ENCODE assay signal across 6 worm cellular contexts in the genomic region with DNA sequence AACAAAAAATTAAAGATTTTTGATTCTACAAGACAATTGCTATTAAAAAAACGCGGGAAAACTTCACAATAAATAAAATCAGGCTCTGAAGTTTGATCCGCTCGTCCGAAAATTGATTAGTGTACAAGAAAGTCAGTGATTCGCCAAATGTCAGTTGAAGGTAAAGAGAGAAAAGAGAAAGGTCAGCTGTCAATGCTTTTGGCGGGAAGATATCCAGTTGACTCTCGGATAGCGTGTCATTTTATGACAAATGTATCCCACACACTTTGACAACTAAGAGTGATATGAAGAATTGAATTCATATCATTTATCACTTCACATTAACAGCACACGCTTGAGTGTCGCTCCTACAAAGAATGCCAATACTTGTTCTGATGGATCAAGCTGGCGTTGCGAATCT.
A peak's percentile ranks its signal among the peaks of the same experiment; 100 is the strongest.
TF ChIP-seq lines count a peak whose summit lies in the region.

No protein-coding gene starts in this region.

TF ChIP-seq in whole organism, L1 larva, 84 proteins besides CTCF, POLR2A, EP300 and RAD21 (continues in another document):
- TF ChIP-seq aha-1 (tag; optimal IDR thresholded peaks at IDR 0.05; lab: Kevin White, UChicago) (no peak), lsy-2 (tag; optimal IDR thresholded peaks at IDR 0.05; lab: Kevin White, UChicago) (peak in 1 of 2 experiments; percentile 15), ceh-63 (GFP tag; optimal IDR thresholded peaks at IDR 0.05; lab: Kevin White, UChicago) (no peak), swsn-7 (tag; optimal IDR thresholded peaks at IDR 0.05; lab: Kevin White, UChicago) (no peak), nhr-71 (tag; optimal IDR thresholded peaks at IDR 0.05; lab: Kevin White, UChicago) (peak; percentile 60), lin-35 (GFP tag; optimal IDR thresholded peaks at IDR 0.05; lab: Kevin White, UChicago) (peak in 1 of 2 experiments; percentile 4), egl-27 (tag; optimal IDR thresholded peaks at IDR 0.05; lab: Kevin White, UChicago) (no peak), nhr-84 (tag; optimal IDR thresholded peaks at IDR 0.05; lab: Kevin White, UChicago) (no peak), snu-23 (GFP tag; optimal IDR thresholded peaks at IDR 0.05; lab: Kevin White, UChicago) (peak; percentile 23), nhr-11 (tag; optimal IDR thresholded peaks at IDR 0.05; lab: Kevin White, UChicago) (no peak), zag-1 (tag; optimal IDR thresholded peaks at IDR 0.05; lab: Kevin White, UChicago) (no peak), ztf-4 (tag; optimal IDR thresholded peaks at IDR 0.05; lab: Kevin White, UChicago) (no peak), lin-14 (GFP tag; optimal IDR thresholded peaks at IDR 0.05; lab: Kevin White, UChicago) (peak; percentile 54), lin-13 (GFP tag; optimal IDR thresholded peaks at IDR 0.05; lab: Kevin White, UChicago) (no peak)

TF ChIP-seq in whole organism, L2 larva, 48 proteins besides CTCF, POLR2A, EP300 and RAD21:
- TF ChIP-seq nhr-77 (tag; optimal IDR thresholded peaks at IDR 0.05; lab: Kevin White, UChicago) = no peak
- peak in 1 of 2 experiments; percentile 21 for TF ChIP-seq lsy-2 (tag; optimal IDR thresholded peaks at IDR 0.05; lab: Kevin White, UChicago)
- no peak for TF ChIP-seq mab-5 (tag; optimal IDR thresholded peaks at IDR 0.05; lab: Kevin White, UChicago)
- TF ChIP-seq lin-13 (GFP tag; optimal IDR thresholded peaks at IDR 0.05; lab: Kevin White, UChicago) = no peak
- peak; percentile 18 for TF ChIP-seq sma-9 (GFP tag; optimal IDR thresholded peaks at IDR 0.05; lab: Kevin White, UChicago)
- TF ChIP-seq sma-9 (tag; optimal IDR thresholded peaks at IDR 0.05; lab: Kevin White, UChicago) = no peak
- TF ChIP-seq C34F6.9 (tag; optimal IDR thresholded peaks at IDR 0.05; lab: Kevin White, UChicago) = no peak
- TF ChIP-seq F13H6.1 (tag; optimal IDR thresholded peaks at IDR 0.05; lab: Kevin White, UChicago) = peak; percentile 48

TF ChIP-seq in whole organism, L3 larva, 47 proteins besides CTCF, POLR2A, EP300 and RAD21:
- TF ChIP-seq nfya-1 (tag; optimal IDR thresholded peaks at IDR 0.05; lab: Kevin White, UChicago; ENCODE audit: insufficient read depth) (peak; percentile 22), nhr-77 (tag; optimal IDR thresholded peaks at IDR 0.05; lab: Kevin White, UChicago) (no peak), lin-39 (tag; optimal IDR thresholded peaks at IDR 0.05; lab: Kevin White, UChicago) (peak; percentile 7), nhr-11 (tag; optimal IDR thresholded peaks at IDR 0.05; lab: Kevin White, UChicago) (no peak)

TF ChIP-seq in whole organism, L4 larva, 104 proteins besides CTCF, POLR2A, EP300 and RAD21:
- no peak for TF ChIP-seq madf-5 (GFP tag; IDR thresholded peaks at IDR 0.05; lab: Robert Waterston, UW)
- peak in 1 of 2 experiments; percentile 73 for TF ChIP-seq unc-62 (GFP tag; optimal IDR thresholded peaks at IDR 0.05 in 1 of 2; lab: Kevin White, UChicago)
- no peak for TF ChIP-seq unc-62 (tag; optimal IDR thresholded peaks at IDR 0.05; lab: Kevin White, UChicago)
- TF ChIP-seq madf-9 (GFP tag; conservative IDR thresholded peaks at IDR 0.05; lab: Robert Waterston, UW) = no peak
- no peak for TF ChIP-seq nhr-237 (tag; optimal IDR thresholded peaks at IDR 0.05; lab: Kevin White, UChicago)
- no peak for TF ChIP-seq fos-1 (tag; optimal IDR thresholded peaks at IDR 0.05; lab: Kevin White, UChicago)
- no peak for TF ChIP-seq lin-29 (GFP tag; IDR thresholded peaks at IDR 0.05; lab: Robert Waterston, UW)
- TF ChIP-seq gei-8 (GFP tag; optimal IDR thresholded peaks at IDR 0.05; lab: Kevin White, UChicago) = no peak
- TF ChIP-seq mes-2 (tag; optimal IDR thresholded peaks at IDR 0.05; lab: Kevin White, UChicago; ENCODE audit: poor library complexity, severe bottlenecking) = no peak
- TF ChIP-seq lin-38 (GFP tag; IDR thresholded peaks at IDR 0.05; lab: Robert Waterston, UW) = no peak
- TF ChIP-seq zfp-3 (GFP tag; conservative IDR thresholded peaks at IDR 0.05; lab: Robert Waterston, UW) = no peak
- peak; percentile 57 for TF ChIP-seq aha-1 (tag; lab: Kevin White, UChicago)
- no peak for TF ChIP-seq Y75B8A.6 (GFP tag; IDR thresholded peaks at IDR 0.05; lab: Robert Waterston, UW)
- TF ChIP-seq rbr-2 (tag; optimal IDR thresholded peaks at IDR 0.05; lab: Kevin White, UChicago) = no peak
- no peak for TF ChIP-seq F49E8.2 (tag; optimal IDR thresholded peaks at IDR 0.05; lab: Kevin White, UChicago; ENCODE audit: borderline replicate concordance)
- no peak for TF ChIP-seq D1046.2 (GFP tag; IDR thresholded peaks at IDR 0.05; lab: Robert Waterston, UW)
- TF ChIP-seq dmd-6 (GFP tag; IDR thresholded peaks at IDR 0.05; lab: Robert Waterston, UW) = no peak
- TF ChIP-seq ceh-82 (tag; optimal IDR thresholded peaks at IDR 0.05; lab: Kevin White, UChicago) = no peak
- TF ChIP-seq saeg-2 (GFP tag; IDR thresholded peaks at IDR 0.05; lab: Robert Waterston, UW) = no peak
- peak; percentile 32 for TF ChIP-seq nhr-11 (tag; optimal IDR thresholded peaks at IDR 0.05; lab: Kevin White, UChicago)
TF ChIP-seq in whole organism, L4 larva: peak in this region for 3.

TF ChIP-seq in whole organism, late embryonic, 69 proteins besides CTCF, POLR2A, EP300 and RAD21:
- peak; percentile 1 for TF ChIP-seq rnt-1 (tag; optimal IDR thresholded peaks at IDR 0.05; lab: Kevin White, UChicago)
- TF ChIP-seq ceh-22 (tag; optimal IDR thresholded peaks at IDR 0.05; lab: Kevin White, UChicago) = no peak
- TF ChIP-seq sox-4 (tag; optimal IDR thresholded peaks at IDR 0.05; lab: Kevin White, UChicago) = no peak
- TF ChIP-seq tbx-2 (tag; optimal IDR thresholded peaks at IDR 0.05; lab: Kevin White, UChicago) = no peak
- TF ChIP-seq C38D4.7 (GFP tag; optimal IDR thresholded peaks at IDR 0.05; lab: Kevin White, UChicago) = no peak
- TF ChIP-seq ceh-30 (tag; optimal IDR thresholded peaks at IDR 0.05; lab: Kevin White, UChicago) = no peak
- TF ChIP-seq unc-55 (GFP tag; optimal IDR thresholded peaks at IDR 0.05; lab: Kevin White, UChicago) = peak; percentile 69

TF ChIP-seq in whole organism, mixed stage, embryonic, 35 proteins besides CTCF, POLR2A, EP300 and RAD21:
- TF ChIP-seq nhr-12 (tag; optimal IDR thresholded peaks at IDR 0.05; lab: Kevin White, UChicago) (no peak), pha-4 (tag; optimal IDR thresholded peaks at IDR 0.05; lab: Kevin White, UChicago) (no peak), unc-120 (tag; optimal IDR thresholded peaks at IDR 0.05; lab: Kevin White, UChicago; ENCODE audit: poor library complexity, severe bottlenecking) (peak; percentile 27), ces-1 (GFP tag; optimal IDR thresholded peaks at IDR 0.05; lab: Kevin White, UChicago) (no peak), unc-39 (tag; optimal IDR thresholded peaks at IDR 0.05; lab: Kevin White, UChicago) (no peak), tbx-8 (GFP tag; optimal IDR thresholded peaks at IDR 0.05; lab: Kevin White, UChicago) (no peak), ceh-43 (GFP tag; optimal IDR thresholded peaks at IDR 0.05; lab: Kevin White, UChicago) (no peak), mls-2 (tag; optimal IDR thresholded peaks at IDR 0.05; lab: Kevin White, UChicago) (no peak), sem-2 (GFP tag; optimal IDR thresholded peaks at IDR 0.05; lab: Kevin White, UChicago) (no peak), ham-2 (GFP tag; optimal IDR thresholded peaks at IDR 0.05; lab: Kevin White, UChicago) (no peak), hlh-1 (tag; optimal IDR thresholded peaks at IDR 0.05; lab: Kevin White, UChicago) (peak; percentile 92), nhr-237 (tag; optimal IDR thresholded peaks at IDR 0.05; lab: Kevin White, UChicago) (no peak), blmp-1 (tag; optimal IDR thresholded peaks at IDR 0.05; lab: Kevin White, UChicago) (no peak), ztf-11 (tag; optimal IDR thresholded peaks at IDR 0.05; lab: Kevin White, UChicago) (no peak), cnd-1 (tag; optimal IDR thresholded peaks at IDR 0.05; lab: Kevin White, UChicago) (no peak), unc-62 (GFP tag; optimal IDR thresholded peaks at IDR 0.05; lab: Kevin White, UChicago) (peak; percentile 95), ceh-39 (tag; optimal IDR thresholded peaks at IDR 0.05; lab: Kevin White, UChicago) (no peak), flh-1 (GFP tag; optimal IDR thresholded peaks at IDR 0.05; lab: Kevin White, UChicago) (no peak), sptf-1 (tag; optimal IDR thresholded peaks at IDR 0.05; lab: Kevin White, UChicago) (no peak), mab-5 (tag; optimal IDR thresholded peaks at IDR 0.05; lab: Kevin White, UChicago) (no peak)
